Fruit fly (Drosophila melanogaster) whole organism, embryonic: Measurements from ENCODE around the gene ppk17.

Experiments used
- Atf3 ChIP-seq: fragments of 200-800 bp; sonication (Bioruptor generic); optimal IDR thresholded peaks from 3 replicates; lab custom pipeline; 2016; ENCODE audit warnings: missing biosample characterization, missing genetic modification characterization
- C15 ChIP-seq: fragments of 200-800 bp; sonication (Bioruptor generic); IDR thresholded peaks from 3 replicates; pipeline ENCODE4 v1.3.6; 2022; ENCODE audit warnings: missing biosample characterization, missing genetic modification characterization
- CG10209 ChIP-seq: fragments of 200-800 bp; sonication (Bioruptor generic); optimal IDR thresholded peaks from 3 replicates; lab custom pipeline; 2017; ENCODE audit warnings: missing biosample characterization, mild to moderate bottlenecking, missing genetic modification characterization, missing genetic modification reagents
- CG10274 ChIP-seq: fragments of 200-800 bp; sonication (Bioruptor generic); optimal IDR thresholded peaks from 3 replicates; lab custom pipeline; 2017; ENCODE audit warnings: missing biosample characterization, mild to moderate bottlenecking, missing genetic modification characterization
- CG10366 ChIP-seq: fragments of 200-800 bp; sonication (Bioruptor generic); IDR thresholded peaks from 2 replicates; pipeline ENCODE4 v1.3.6; 2022; ENCODE audit warnings: missing biosample characterization, missing genetic modification characterization
- CG10431 ChIP-seq: fragments of 200-800 bp; sonication (Bioruptor generic); optimal IDR thresholded peaks from 3 replicates; lab custom pipeline; 2018; ENCODE audit warnings: missing biosample characterization, mild to moderate bottlenecking, missing genetic modification characterization
- CG10543 ChIP-seq: fragments of 200-800 bp; sonication (Bioruptor generic); optimal IDR thresholded peaks from 3 replicates; lab custom pipeline; 2017; ENCODE audit warnings: missing biosample characterization, mild to moderate bottlenecking, missing genetic modification characterization, moderate library complexity
- CG14050 ChIP-seq: fragments of 200-800 bp; sonication (Bioruptor generic); IDR thresholded peaks from 3 replicates; pipeline ENCODE4 v1.3.6; 2022; ENCODE audit warnings: missing biosample characterization, missing genetic modification characterization
- CG15479 ChIP-seq: fragments of 200-800 bp; sonication (Bioruptor generic); optimal IDR thresholded peaks from 3 replicates; lab custom pipeline; 2019; ENCODE audit warnings: missing biosample characterization, mild to moderate bottlenecking, missing genetic modification characterization, moderate library complexity
- CG1602 ChIP-seq: fragments of 200-800 bp; sonication (Bioruptor generic); optimal IDR thresholded peaks from 3 replicates; lab custom pipeline; 2016; ENCODE audit warnings: missing biosample characterization, missing genetic modification characterization
- CG1792 ChIP-seq: fragments of 200-800 bp; sonication (Bioruptor generic); optimal IDR thresholded peaks from 2 replicates; lab custom pipeline; 2016; ENCODE audit warnings: missing biosample characterization, missing genetic modification characterization
- CG18599 ChIP-seq: fragments of 200-800 bp; sonication (Bioruptor generic); optimal IDR thresholded peaks from 3 replicates; lab custom pipeline; 2017; ENCODE audit warnings: missing biosample characterization, missing genetic modification characterization, mild to moderate bottlenecking, moderate library complexity, missing genetic modification reagents
- CG18619 ChIP-seq: fragments of 200-800 bp; sonication (Bioruptor generic); optimal IDR thresholded peaks from 3 replicates; lab custom pipeline; 2017; ENCODE audit warnings: missing biosample characterization, mild to moderate bottlenecking, missing genetic modification characterization
- CG2129 ChIP-seq: fragments of 200-800 bp; sonication (Bioruptor generic); IDR thresholded peaks from 2 replicates; pipeline ENCODE4 v1.3.6; 2022; ENCODE audit warnings: missing biosample characterization, missing genetic modification characterization; ENCODE audit not compliant: partially characterized antibody
- CG2678 ChIP-seq: fragments of 200-800 bp; sonication (Bioruptor generic); optimal IDR thresholded peaks from 3 replicates; lab custom pipeline; 2019; ENCODE audit warnings: missing biosample characterization, mild to moderate bottlenecking, missing genetic modification characterization, moderate library complexity
- CG2875 ChIP-seq: fragments of 200-800 bp; sonication (Bioruptor generic); optimal IDR thresholded peaks from 2 replicates; lab custom pipeline; 2017; ENCODE audit warnings: missing biosample characterization, mild to moderate bottlenecking, missing genetic modification characterization, missing genetic modification reagents
- CG30431 ChIP-seq: fragments of 200-800 bp; sonication (Bioruptor generic); optimal IDR thresholded peaks from 2 replicates; lab custom pipeline; 2017; ENCODE audit warnings: missing biosample characterization, missing genetic modification characterization
- CG8290 ChIP-seq, 3 experiments: fragments of 200-800 bp; sonication (Bioruptor generic); optimal IDR thresholded peaks; 2 replicates each; lab custom pipeline; 2016 to 2019; ENCODE audit warnings: missing biosample characterization in 3 of 3, missing genetic modification characterization in 3 of 3, mild to moderate bottlenecking in 2 of 3, moderate library complexity in 1 of 3
- CG9876 ChIP-seq: fragments of 200-800 bp; sonication (Bioruptor generic); optimal IDR thresholded peaks from 2 replicates; lab custom pipeline; 2016; ENCODE audit warnings: missing biosample characterization, missing genetic modification characterization
- CTCF ChIP-seq: fragments of 200-800 bp; sonication (Bioruptor generic); optimal IDR thresholded peaks from 2 replicates; lab custom pipeline; 2017; ENCODE audit warnings: missing biosample characterization, mild to moderate bottlenecking, missing genetic modification characterization, moderate library complexity
- Camta ChIP-seq: fragments of 200-800 bp; sonication (Bioruptor generic); optimal IDR thresholded peaks from 2 replicates; lab custom pipeline; 2016; ENCODE audit warnings: missing biosample characterization, missing genetic modification characterization
- Deaf1 ChIP-seq: fragments of 200-800 bp; optimal IDR thresholded peaks from 3 replicates; lab custom pipeline; 2019; ENCODE audit warnings: missing biosample characterization, mild to moderate bottlenecking, missing genetic modification characterization, moderate library complexity
- Ets97D ChIP-seq: fragments of 200-800 bp; sonication (Bioruptor generic); optimal IDR thresholded peaks from 3 replicates; lab custom pipeline; 2016; ENCODE audit warnings: missing biosample characterization, missing genetic modification characterization
- HmgZ ChIP-seq: fragments of 200-800 bp; sonication (Bioruptor generic); optimal IDR thresholded peaks from 2 replicates; lab custom pipeline; 2018; ENCODE audit warnings: missing biosample characterization, mild to moderate bottlenecking, missing genetic modification characterization
- Hmx ChIP-seq: fragments of 200-800 bp; sonication (Bioruptor generic); optimal IDR thresholded peaks from 2 replicates; lab custom pipeline; 2016; ENCODE audit warnings: missing biosample characterization, missing genetic modification characterization
- Lhr ChIP-seq: fragments of 200-800 bp; sonication (Bioruptor generic); optimal IDR thresholded peaks from 3 replicates; lab custom pipeline; 2017; ENCODE audit warnings: mild to moderate bottlenecking, missing biosample characterization, missing genetic modification reagents, missing genetic modification characterization
- MTF-1 ChIP-seq: fragments of 200-800 bp; sonication (Bioruptor generic); optimal IDR thresholded peaks from 2 replicates; lab custom pipeline; 2018; ENCODE audit warnings: missing biosample characterization, mild to moderate bottlenecking, missing genetic modification characterization, borderline replicate concordance
- Mes4 ChIP-seq: fragments of 200-800 bp; sonication (Bioruptor generic); optimal IDR thresholded peaks from 2 replicates; lab custom pipeline; 2016; ENCODE audit warnings: missing biosample characterization, missing genetic modification characterization
- NFAT ChIP-seq: fragments of 200-800 bp; sonication (Bioruptor generic); IDR thresholded peaks from 2 replicates; pipeline ENCODE4 v1.3.6; 2022; ENCODE audit warnings: missing biosample characterization, missing genetic modification characterization
- NK7.1 ChIP-seq: fragments of 200-800 bp; sonication (Bioruptor generic); optimal IDR thresholded peaks from 3 replicates; lab custom pipeline; 2016; ENCODE audit warnings: missing biosample characterization, missing genetic modification characterization
- Sin3A ChIP-seq: fragments of >200 bp; optimal IDR thresholded peaks from 2 replicates; lab custom pipeline; 2018
- Taf1 ChIP-seq: fragments of 200-800 bp; sonication (Bioruptor generic); IDR thresholded peaks from 2 replicates; pipeline ENCODE4 v1.3.6; 2022; ENCODE audit warnings: missing biosample characterization, missing genetic modification characterization
- Xrp1 ChIP-seq: fragments of 200-800 bp; sonication (Bioruptor generic); IDR thresholded peaks from 2 replicates; pipeline ENCODE4 v1.3.6; 2022; ENCODE audit warnings: missing biosample characterization, missing genetic modification characterization
- aop ChIP-seq: fragments of 200-800 bp; sonication (Bioruptor generic); IDR thresholded peaks from 2 replicates; pipeline ENCODE4 v1.3.6; 2022; ENCODE audit warnings: missing biosample characterization, missing genetic modification characterization
- ase ChIP-seq: fragments of 200-800 bp; sonication (Bioruptor generic); IDR thresholded peaks from 3 replicates; pipeline ENCODE4 v1.3.6; 2022; ENCODE audit warnings: missing biosample characterization, missing genetic modification characterization
- bigmax ChIP-seq: fragments of 200-800 bp; sonication (Bioruptor generic); optimal IDR thresholded peaks from 2 replicates; lab custom pipeline; 2018; ENCODE audit warnings: missing biosample characterization, mild to moderate bottlenecking, missing genetic modification characterization
- br ChIP-seq: fragments of >200 bp; optimal IDR thresholded peaks from 2 replicates; lab custom pipeline; 2017
- ci ChIP-seq: fragments of 200-800 bp; sonication (Bioruptor generic); IDR thresholded peaks from 3 replicates; pipeline ENCODE4 v1.3.6; 2022; ENCODE audit warnings: missing biosample characterization, missing genetic modification characterization
- dysf ChIP-seq: fragments of 200-800 bp; sonication (Bioruptor generic); IDR thresholded peaks from 3 replicates; pipeline ENCODE4 v1.3.6; 2022; ENCODE audit warnings: missing biosample characterization, missing genetic modification characterization
- eve ChIP-seq, 2 experiments: fragments of >200 bp; optimal IDR thresholded peaks; 2 replicates each; lab custom pipeline; 2017; ENCODE audit warnings: missing biosample characterization in 2 of 2, missing genetic modification characterization in 2 of 2
- gcm2 ChIP-seq: fragments of 200-800 bp; sonication (Bioruptor generic); optimal IDR thresholded peaks from 2 replicates; lab custom pipeline; 2016; ENCODE audit warnings: missing biosample characterization, missing genetic modification characterization
- ham ChIP-seq: fragments of 200-800 bp; sonication (Bioruptor generic); IDR thresholded peaks from 2 replicates; pipeline ENCODE4 v1.3.6; 2022; ENCODE audit warnings: missing biosample characterization, missing genetic modification characterization
- ind ChIP-seq: fragments of 200-800 bp; sonication (Bioruptor generic); optimal IDR thresholded peaks from 3 replicates; lab custom pipeline; 2016; ENCODE audit warnings: missing biosample characterization, missing genetic modification characterization
- mld ChIP-seq: fragments of 200-800 bp; sonication (Bioruptor generic); IDR thresholded peaks from 3 replicates; pipeline ENCODE4 v1.3.6; 2022; ENCODE audit warnings: missing biosample characterization, missing genetic modification characterization; ENCODE audit not compliant: partially characterized antibody
- nau ChIP-seq: fragments of 200-800 bp; sonication (Bioruptor generic); optimal IDR thresholded peaks from 3 replicates; lab custom pipeline; 2017; ENCODE audit warnings: missing biosample characterization, mild to moderate bottlenecking, missing genetic modification characterization, missing genetic modification reagents
- pfk ChIP-seq: fragments of 200-800 bp; sonication (Bioruptor generic); optimal IDR thresholded peaks from 2 replicates; lab custom pipeline; 2018; ENCODE audit warnings: missing biosample characterization, mild to moderate bottlenecking, missing genetic modification characterization, moderate library complexity
- phol ChIP-seq: fragments of 200-800 bp; sonication (Bioruptor generic); optimal IDR thresholded peaks from 3 replicates; lab custom pipeline; 2018; ENCODE audit warnings: missing biosample characterization, mild to moderate bottlenecking, missing genetic modification characterization, moderate library complexity
- pita ChIP-seq: fragments of 200-800 bp; sonication (Bioruptor generic); optimal IDR thresholded peaks from 2 replicates; lab custom pipeline; 2017; ENCODE audit warnings: missing biosample characterization, mild to moderate bottlenecking, missing genetic modification characterization
- pnt ChIP-seq: fragments of 200-800 bp; sonication (Bioruptor generic); optimal IDR thresholded peaks from 3 replicates; lab custom pipeline; 2016; ENCODE audit warnings: missing biosample characterization, missing genetic modification characterization
- pzg ChIP-seq: fragments of 200-800 bp; sonication (Bioruptor generic); optimal IDR thresholded peaks from 3 replicates; lab custom pipeline; 2018; ENCODE audit warnings: missing biosample characterization, mild to moderate bottlenecking, missing genetic modification characterization, moderate library complexity
- so ChIP-seq: fragments of 200-800 bp; sonication (Bioruptor generic); IDR thresholded peaks from 3 replicates; pipeline ENCODE4 v1.3.6; 2022; ENCODE audit warnings: missing biosample characterization, missing genetic modification characterization
- trh ChIP-seq: fragments of 200-800 bp; sonication (Bioruptor generic); optimal IDR thresholded peaks from 2 replicates; lab custom pipeline; 2016; ENCODE audit warnings: missing biosample characterization, missing genetic modification characterization
- tx ChIP-seq: fragments of 200-800 bp; sonication (Bioruptor generic); optimal IDR thresholded peaks from 2 replicates; lab custom pipeline; 2016; ENCODE audit warnings: missing biosample characterization, missing genetic modification characterization

The ppk17 gene

DNA sequence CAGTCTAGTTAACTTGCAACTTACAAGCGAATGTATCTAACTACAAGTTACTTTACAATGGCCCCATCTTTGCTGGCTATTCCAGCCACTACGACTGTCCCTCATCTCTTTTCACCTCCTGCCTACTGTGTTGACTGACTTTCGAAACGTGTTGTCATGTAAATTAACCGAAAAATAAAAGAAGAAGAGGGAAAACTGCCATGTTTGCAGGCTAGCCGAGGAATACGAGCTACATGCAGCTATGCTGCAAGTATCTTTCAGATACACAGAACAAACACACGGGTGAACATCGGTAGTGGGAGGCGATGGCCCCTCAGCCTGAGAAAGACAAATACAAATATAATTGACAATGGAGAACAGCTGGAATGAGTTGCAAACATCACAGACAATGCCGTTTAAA is 49.7 kb downstream of the ppk17 start (continued):
- TF ChIP-seq Taf1 (GFP tag; lab: Robert Waterston, UW) (no peak), CG1792 (GFP tag; lab: Kevin White, UChicago) (no peak), Hmx (no peak), NK7.1 (no peak), Atf3 (no peak), Deaf1 (tag; lab: Kevin White, UChicago) (no peak), trh (GFP tag; lab: Kevin White, UChicago) (no peak), CG14050 (GFP tag; lab: Robert Waterston, UW) (no peak), CG9876 (no peak), CG2678 (tag; lab: Kevin White, UChicago) (no peak), ci (GFP tag; lab: Robert Waterston, UW) (0 out of 3 replicates have a peak, but pooled peaks have one; percentile 38), NFAT (GFP tag; lab: Robert Waterston, UW) (no peak), CG2129 (no peak), pzg (GFP tag; lab: Kevin White, UChicago) (no peak), CG18599 (GFP tag; lab: Kevin White, UChicago) (no peak), CG10209 (no peak), C15 (no peak), bigmax (GFP tag; lab: Kevin White, UChicago) (no peak), gcm2 (no peak), Camta (no peak), CG10366 (GFP tag; lab: Robert Waterston, UW) (no peak), ham (no peak), CG10543 (GFP tag; lab: Kevin White, UChicago) (no peak), CG2875 (GFP tag; lab: Kevin White, UChicago) (peak; percentile 18), CG1602 (no peak), HmgZ (no peak), CG15479 (GFP tag; lab: Kevin White, UChicago) (no peak), Mes4 (GFP tag; lab: Kevin White, UChicago) (no peak), CTCF (GFP tag; lab: Kevin White, UChicago) (no peak), br (lab: Kevin White, UChicago) (no peak), so (GFP tag; lab: Robert Waterston, UW) (no peak), aop (no peak), Sin3A (lab: Kevin White, UChicago) (no peak), dysf (GFP tag; lab: Robert Waterston, UW) (no peak), Xrp1 (0 out of 2 replicates have a peak, but pooled peaks have one; percentile 11), CG10431 (GFP tag; lab: Kevin White, UChicago) (peak; percentile 86), CG8290 (GFP tag; optimal IDR thresholded peaks at IDR 0.05; lab: Kevin White, UChicago) (no peak), CG8290 (tag; optimal IDR thresholded peaks at IDR 0.05; lab: Kevin White, UChicago) (no peak), phol (tag; lab: Kevin White, UChicago) (no peak), MTF-1 (no peak), ase (GFP tag; lab: Robert Waterston, UW) (no peak), mld (GFP tag; lab: Robert Waterston, UW) (no peak), CG18619 (no peak), ind (GFP tag; lab: Kevin White, UChicago) (no peak), Lhr (GFP tag; lab: Kevin White, UChicago) (no peak), nau (GFP tag; lab: Kevin White, UChicago) (peak; percentile 18), pita (GFP tag; lab: Kevin White, UChicago) (no peak), pnt (GFP tag; lab: Kevin White, UChicago) (no peak), CG30431 (GFP tag; lab: Kevin White, UChicago) (no peak), eve (GFP tag; optimal IDR thresholded peaks at IDR 0.05; lab: Kevin White, UChicago) (peak in 1 of 2 experiments; percentile 31), CG10274 (GFP tag; lab: Kevin White, UChicago) (no peak), tx (GFP tag; lab: Kevin White, UChicago) (no peak), pfk (no peak), Ets97D (GFP tag; lab: Kevin White, UChicago) (no peak)
